Fruit fly (Drosophila melanogaster): ENCODE data around the gene CG1265.
A peak's percentile ranks its signal among the peaks of the same experiment; 100 is the strongest.

CG1265 gene

DNA sequence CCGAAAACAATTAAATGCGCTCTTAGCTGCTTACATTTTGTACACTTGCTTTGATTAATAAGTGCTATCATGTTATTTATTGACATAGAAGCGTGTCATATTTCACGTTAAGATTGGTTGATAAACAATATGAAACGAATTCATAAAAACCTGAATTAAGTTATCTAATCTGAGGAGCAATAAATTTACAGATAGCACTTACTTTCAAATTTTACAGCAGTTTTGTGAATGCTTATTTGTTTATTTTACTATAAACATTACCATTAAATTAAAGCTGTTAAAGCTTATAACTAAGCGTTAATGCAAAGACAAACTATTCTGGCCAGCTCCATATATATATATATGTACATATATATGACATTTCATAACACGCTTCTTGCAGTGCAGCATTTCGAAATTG, 47.5 kb downstream of the CG1265 start (continued):
- no peak for TF ChIP-seq CG12942 (GFP tag; optimal IDR thresholded peaks at IDR 0.05)
- no peak for TF ChIP-seq CG4854 (GFP tag; optimal IDR thresholded peaks at IDR 0.05)
- no peak for TF ChIP-seq CG12299 (tag; optimal IDR thresholded peaks at IDR 0.05)
- peak in 1 of 2 experiments; percentile 0 for TF ChIP-seq bsh (GFP tag; optimal IDR thresholded peaks at IDR 0.05)
- TF ChIP-seq Hr78 (GFP tag; optimal IDR thresholded peaks at IDR 0.05): no peak
- no peak for TF ChIP-seq CG11398 (GFP tag; optimal IDR thresholded peaks at IDR 0.05)
- TF ChIP-seq CG11695 (GFP tag; IDR thresholded peaks at IDR 0.05): no peak
- TF ChIP-seq CG18764 (GFP tag; optimal IDR thresholded peaks at IDR 0.05): no peak
- no peak for TF ChIP-seq CG11696 (GFP tag; IDR thresholded peaks at IDR 0.05)
- TF ChIP-seq CG2202 (tag; optimal IDR thresholded peaks at IDR 0.05): no peak
- no peak for TF ChIP-seq CG3726 (GFP tag; IDR thresholded peaks at IDR 0.05)
- peak; percentile 71 for TF ChIP-seq sens (GFP tag)
- TF ChIP-seq Pdp1 (GFP tag; optimal IDR thresholded peaks at IDR 0.05): no peak
- no peak for TF ChIP-seq bcd (GFP tag; optimal IDR thresholded peaks at IDR 0.05)
- peak; percentile 3 for TF ChIP-seq CG2678 (tag; optimal IDR thresholded peaks at IDR 0.05)
- TF ChIP-seq tgo (GFP tag; IDR thresholded peaks at IDR 0.05): no peak
- TF ChIP-seq Mrtf (GFP tag; IDR thresholded peaks at IDR 0.05): no peak
- no peak for TF ChIP-seq Usf (GFP tag; optimal IDR thresholded peaks at IDR 0.05)
- TF ChIP-seq sqz (GFP tag; optimal IDR thresholded peaks at IDR 0.05): no peak
- no peak for TF ChIP-seq H2.0 (GFP tag; IDR thresholded peaks at IDR 0.05)
- TF ChIP-seq lab (GFP tag; optimal IDR thresholded peaks at IDR 0.05): no peak
- TF ChIP-seq CG8281 (tag; optimal IDR thresholded peaks at IDR 0.05): no peak
- TF ChIP-seq CG4617 (GFP tag; optimal IDR thresholded peaks at IDR 0.05; ENCODE audit: borderline replicate concordance): no peak
- no peak for TF ChIP-seq Dip3 (GFP tag; optimal IDR thresholded peaks at IDR 0.05)
- TF ChIP-seq CG6765 (GFP tag; optimal IDR thresholded peaks at IDR 0.05): no peak
- TF ChIP-seq Mad (GFP tag; optimal IDR thresholded peaks at IDR 0.05): no peak
- no peak for TF ChIP-seq CG14667 (GFP tag; IDR thresholded peaks at IDR 0.05)
- 0 out of 3 replicates have a peak, but pooled peaks have one; percentile 6 for TF ChIP-seq row (GFP tag; IDR thresholded peaks at IDR 0.05)
- TF ChIP-seq CG8290 (GFP tag; optimal IDR thresholded peaks at IDR 0.05): no peak
- TF ChIP-seq CG8290 (tag; optimal IDR thresholded peaks at IDR 0.05): no peak
- no peak for TF ChIP-seq zf30C (GFP tag; optimal IDR thresholded peaks at IDR 0.05)
- no peak for TF ChIP-seq CG12219 (GFP tag; optimal IDR thresholded peaks at IDR 0.05)
- TF ChIP-seq zen (tag; optimal IDR thresholded peaks at IDR 0.05): no peak
- no peak for TF ChIP-seq CG31365 (tag; optimal IDR thresholded peaks at IDR 0.05)
- no peak for TF ChIP-seq Sry-β (GFP tag; optimal IDR thresholded peaks at IDR 0.05)
- no peak for TF ChIP-seq CG32532 (GFP tag; IDR thresholded peaks at IDR 0.05)
- no peak for TF ChIP-seq Asciz (GFP tag; optimal IDR thresholded peaks at IDR 0.05)
- no peak for TF ChIP-seq otp (GFP tag; IDR thresholded peaks at IDR 0.05)
- TF ChIP-seq CG18262 (tag; optimal IDR thresholded peaks at IDR 0.05): peak; percentile 29
- TF ChIP-seq CG31441 (GFP tag; IDR thresholded peaks at IDR 0.05): 0 out of 2 replicates have a peak, but pooled peaks have one; percentile 10
- no peak for TF ChIP-seq ATbp (GFP tag; optimal IDR thresholded peaks at IDR 0.05)
- no peak for TF ChIP-seq CG30020 (tag; optimal IDR thresholded peaks at IDR 0.05)
- TF ChIP-seq Sox102F (GFP tag; optimal IDR thresholded peaks at IDR 0.05): peak; percentile 7
- no peak for TF ChIP-seq BtbVII (GFP tag; optimal IDR thresholded peaks at IDR 0.05)
